Fruit fly (Drosophila melanogaster): ENCODE results near the gene Acp1.

- no peak for TF ChIP-seq CG12605 (GFP tag; IDR thresholded peaks at IDR 0.05)
- TF ChIP-seq Ets98B (GFP tag; IDR thresholded peaks at IDR 0.05) = no peak
- TF ChIP-seq EcR (GFP tag; optimal IDR thresholded peaks at IDR 0.05) = no peak
- no peak for TF ChIP-seq CG14655 (GFP tag; optimal IDR thresholded peaks at IDR 0.05)
- no peak for TF ChIP-seq fd96Ca (GFP tag; IDR thresholded peaks at IDR 0.05)
- TF ChIP-seq CG4496 (GFP tag; IDR thresholded peaks at IDR 0.05) = no peak
- TF ChIP-seq CG15710 (tag; optimal IDR thresholded peaks at IDR 0.05) = no peak
- TF ChIP-seq CG34367 (tag; optimal IDR thresholded peaks at IDR 0.05) = no peak
- TF ChIP-seq CG8301 (tag; optimal IDR thresholded peaks at IDR 0.05) = no peak
- no peak for TF ChIP-seq Snoo (tag; optimal IDR thresholded peaks at IDR 0.05)
- no peak for TF ChIP-seq Pif1A (GFP tag; optimal IDR thresholded peaks at IDR 0.05)
- TF ChIP-seq CG10348 (GFP tag; IDR thresholded peaks at IDR 0.05) = no peak
- TF ChIP-seq D1 (tag; optimal IDR thresholded peaks at IDR 0.05) = no peak
- no peak for TF ChIP-seq rn (GFP tag; IDR thresholded peaks at IDR 0.05)
These were observed at the start of gene Acp1 for dm6 chr2L:7741437-7741836.

Measured in whole organism, pupa.